Worm (Caenorhabditis elegans): ENCODE results near the gene srd-27.
"Not testable (repeated sequence)": the region's sequence is repeated elsewhere in the genome, so short reads cannot be mapped to it uniquely, and the experiment has no call there.

- TF ChIP-seq mdl-1 (tag; optimal IDR thresholded peaks at IDR 0.05); jun-1 (tag; optimal IDR thresholded peaks at IDR 0.05); nhr-11 (tag; optimal IDR thresholded peaks at IDR 0.05); elt-3 (tag; optimal IDR thresholded peaks at IDR 0.05); unc-39 (tag; optimal IDR thresholded peaks at IDR 0.05); ztf-11 (tag; optimal IDR thresholded peaks at IDR 0.05); lin-39 (tag; optimal IDR thresholded peaks at IDR 0.05); fkh-10 (GFP tag; optimal IDR thresholded peaks at IDR 0.05); nhr-12 (tag; optimal IDR thresholded peaks at IDR 0.05); ama-1 (optimal IDR thresholded peaks at IDR 0.05); pha-4 (tag; optimal IDR thresholded peaks at IDR 0.05); unc-62 (GFP tag; optimal IDR thresholded peaks at IDR 0.05): not testable (repeated sequence)
These were observed 569 bp downstream of the srd-27 start, which contains the start of gene T26E4.18 for ce11 chrV:15803748-15804147.
